Fruit fly (Drosophila melanogaster) whole organism, embryonic: ENCODE results near the gene CG2875.

ENCODE experiments used
- CG11085 ChIP-seq: fragments of 200-800 bp; sonication (Bioruptor generic); IDR thresholded peaks from 2 replicates; pipeline ENCODE4 v1.3.6; 2022; ENCODE audit warnings: missing biosample characterization, missing genetic modification characterization
- CG17359 ChIP-seq: fragments of 200-800 bp; sonication (Bioruptor generic); optimal IDR thresholded peaks from 3 replicates; lab custom pipeline; 2018; ENCODE audit warnings: missing biosample characterization, mild to moderate bottlenecking, missing genetic modification characterization, moderate library complexity
- CG2875 ChIP-seq: fragments of 200-800 bp; sonication (Bioruptor generic); optimal IDR thresholded peaks from 2 replicates; lab custom pipeline; 2017; ENCODE audit warnings: missing biosample characterization, mild to moderate bottlenecking, missing genetic modification characterization, missing genetic modification reagents
- CG6854 ChIP-seq: fragments of 200-800 bp; sonication (Bioruptor generic); optimal IDR thresholded peaks from 3 replicates; lab custom pipeline; 2017; ENCODE audit warnings: missing biosample characterization, mild to moderate bottlenecking, missing genetic modification characterization
- onecut ChIP-seq: fragments of 200-800 bp; sonication (Bioruptor generic); IDR thresholded peaks from 2 replicates; pipeline ENCODE4 v1.3.6; 2022; ENCODE audit warnings: missing biosample characterization, missing genetic modification characterization

DNA sequence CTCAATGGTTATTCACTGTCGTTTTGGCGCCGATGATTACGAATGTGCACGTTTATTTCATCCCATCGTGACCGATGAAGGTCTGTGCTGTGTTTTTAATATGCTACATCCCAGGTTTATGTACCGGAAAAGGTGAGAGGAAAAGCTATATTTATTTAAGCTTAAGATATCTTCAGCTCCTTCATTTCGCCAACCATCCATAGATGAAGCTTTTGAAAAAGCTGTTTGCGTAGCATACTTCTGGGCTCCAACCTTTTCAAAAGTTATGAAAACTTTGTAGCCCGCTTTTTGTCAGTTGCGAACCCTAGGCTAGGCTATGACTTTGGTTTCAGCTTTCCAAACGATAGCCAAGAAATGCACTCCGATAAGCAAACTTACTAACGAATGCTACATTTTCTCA is 3.2 kb downstream of the CG2875 start:
- TF ChIP-seq CG17359 (tag; lab: Kevin White, UChicago) (no peak), CG11085 (GFP tag; lab: Robert Waterston, UW) (no peak), CG2875 (GFP tag; lab: Kevin White, UChicago) (no peak), onecut (GFP tag; lab: Robert Waterston, UW) (no peak), CG6854 (GFP tag; lab: Kevin White, UChicago) (no peak)
